Worm (Caenorhabditis elegans): ENCODE measurements around the gene ttr-42.
A peak's percentile ranks its signal among the peaks of the same experiment; 100 is the strongest.

The ttr-42 gene

ce11 chrX:2595027-2595756 is 17.6 kb downstream of the ttr-42 start:
- TF ChIP-seq snpc-4 (tag; optimal IDR thresholded peaks at IDR 0.05) (no peak), R02D3.7 (tag; optimal IDR thresholded peaks at IDR 0.05) (no peak), lin-39 (tag; optimal IDR thresholded peaks at IDR 0.05) (no peak), ZK546.5 (tag; optimal IDR thresholded peaks at IDR 0.05) (no peak), Y55F3AM.14 (GFP tag; optimal IDR thresholded peaks at IDR 0.05) (no peak), ztf-4 (tag; optimal IDR thresholded peaks at IDR 0.05) (no peak), C34F6.9 (tag; optimal IDR thresholded peaks at IDR 0.05) (peak; percentile 58), ztf-1 (GFP tag; conservative IDR thresholded peaks at IDR 0.05) (no peak), blmp-1 (tag; optimal IDR thresholded peaks at IDR 0.05; ENCODE audit: insufficient read depth) (no peak), F13H6.1 (tag; optimal IDR thresholded peaks at IDR 0.05) (peak; percentile 43), nhr-23 (tag; optimal IDR thresholded peaks at IDR 0.05) (no peak), unc-62 (GFP tag; optimal IDR thresholded peaks at IDR 0.05) (no peak), elt-3 (tag; optimal IDR thresholded peaks at IDR 0.05) (no peak), aly-2 (tag; optimal IDR thresholded peaks at IDR 0.05) (no peak), unc-39 (tag; optimal IDR thresholded peaks at IDR 0.05) (no peak), sma-3 (GFP tag; optimal IDR thresholded peaks at IDR 0.05) (no peak), ztf-11 (tag; optimal IDR thresholded peaks at IDR 0.05) (no peak), sma-9 (GFP tag; optimal IDR thresholded peaks at IDR 0.05) (no peak), sma-9 (tag; optimal IDR thresholded peaks at IDR 0.05) (no peak), mbf-1 (tag; optimal IDR thresholded peaks at IDR 0.05) (no peak), nhr-25 (tag; optimal IDR thresholded peaks at IDR 0.05) (no peak), gmeb-1 (tag; optimal IDR thresholded peaks at IDR 0.05) (no peak), nhr-129 (tag; optimal IDR thresholded peaks at IDR 0.05) (peak; percentile 52), nhr-237 (tag; optimal IDR thresholded peaks at IDR 0.05) (no peak), nhr-10 (tag; optimal IDR thresholded peaks at IDR 0.05) (no peak), nhr-6 (tag; optimal IDR thresholded peaks at IDR 0.05) (peak; percentile 2), crh-2 (tag; optimal IDR thresholded peaks at IDR 0.05) (peak; percentile 23), nhr-11 (tag; optimal IDR thresholded peaks at IDR 0.05) (no peak), alr-1 (tag; optimal IDR thresholded peaks at IDR 0.05) (no peak), unc-55 (GFP tag; optimal IDR thresholded peaks at IDR 0.05) (peak; percentile 79), ama-1 (optimal IDR thresholded peaks at IDR 0.05) (no peak), ceh-16 (tag; optimal IDR thresholded peaks at IDR 0.05) (no peak), mab-5 (tag; optimal IDR thresholded peaks at IDR 0.05) (peak; percentile 34), peb-1 (tag; optimal IDR thresholded peaks at IDR 0.05) (no peak), nhr-21 (tag; optimal IDR thresholded peaks at IDR 0.05) (no peak), lin-11 (tag; optimal IDR thresholded peaks at IDR 0.05) (no peak), fos-1 (tag; optimal IDR thresholded peaks at IDR 0.05) (no peak), elt-1 (tag; optimal IDR thresholded peaks at IDR 0.05) (no peak), zag-1 (tag; optimal IDR thresholded peaks at IDR 0.05) (peak; percentile 47), nhr-77 (tag; optimal IDR thresholded peaks at IDR 0.05) (no peak), nhr-12 (tag; optimal IDR thresholded peaks at IDR 0.05) (no peak), dmd-4 (tag; optimal IDR thresholded peaks at IDR 0.05) (no peak), lsy-2 (tag; optimal IDR thresholded peaks at IDR 0.05) (peak in 1 of 2 experiments; percentile 40), egl-27 (tag; optimal IDR thresholded peaks at IDR 0.05) (no peak), lin-13 (GFP tag; optimal IDR thresholded peaks at IDR 0.05) (peak; percentile 30), sem-4 (tag; optimal IDR thresholded peaks at IDR 0.05) (peak; percentile 40), skn-1 (tag; optimal IDR thresholded peaks at IDR 0.05) (no peak), ceh-82 (tag; optimal IDR thresholded peaks at IDR 0.05) (no peak), mdl-1 (tag; optimal IDR thresholded peaks at IDR 0.05) (no peak)

All from whole organism, L2 larva.